Fruit fly (Drosophila melanogaster): ENCODE results near the gene CG7886.

The CG7886 gene

DNA sequence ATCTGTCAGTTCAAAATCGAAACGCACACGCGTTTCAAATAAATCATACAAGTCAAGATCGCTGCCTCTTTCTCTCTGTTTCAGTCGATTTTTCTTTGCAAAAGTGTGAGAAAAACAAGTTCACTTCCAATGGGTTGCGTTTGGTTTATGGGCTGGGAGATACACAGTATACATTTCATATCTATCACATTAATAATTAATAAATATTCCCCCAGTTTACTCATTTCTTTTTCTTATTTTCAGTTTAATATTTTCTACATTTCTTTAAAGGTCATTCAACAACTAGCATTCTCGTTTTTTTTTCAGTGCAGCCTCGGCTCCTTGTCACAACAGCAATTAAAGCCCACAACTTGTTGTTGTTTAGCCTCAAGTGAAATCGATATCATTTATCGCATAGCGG, 41.6 kb upstream of the CG7886 start (continued):
- no peak for TF ChIP-seq wek (GFP tag; optimal IDR thresholded peaks at IDR 0.05)
- TF ChIP-seq CG31441 (GFP tag; IDR thresholded peaks at IDR 0.05) = 0 out of 2 replicates have a peak, but pooled peaks have one; percentile 32
- TF ChIP-seq CG11247 (GFP tag; IDR thresholded peaks at IDR 0.05) = no peak
- no peak for TF ChIP-seq croc (GFP tag; conservative IDR thresholded peaks at IDR 0.05)
- TF ChIP-seq lola (GFP tag; optimal IDR thresholded peaks at IDR 0.05) = no peak
- no peak for TF ChIP-seq ATbp (GFP tag; optimal IDR thresholded peaks at IDR 0.05)
- no peak for TF ChIP-seq gce (GFP tag; IDR thresholded peaks at IDR 0.05)
- TF ChIP-seq Trl (optimal IDR thresholded peaks at IDR 0.05) = no peak
- no peak for TF ChIP-seq Trl (GFP tag; optimal IDR thresholded peaks at IDR 0.05)
- no peak for TF ChIP-seq CG31224 (GFP tag; IDR thresholded peaks at IDR 0.05)
- TF ChIP-seq CG17359 (tag; optimal IDR thresholded peaks at IDR 0.05) = no peak
- 0 out of 3 replicates have a peak, but pooled peaks have one; percentile 17 for TF ChIP-seq otp (GFP tag; IDR thresholded peaks at IDR 0.05)
- TF ChIP-seq usp (GFP tag; optimal IDR thresholded peaks at IDR 0.05) = no peak
- no peak for TF ChIP-seq Usf (GFP tag; optimal IDR thresholded peaks at IDR 0.05)
- no peak for TF ChIP-seq cg (GFP tag; optimal IDR thresholded peaks at IDR 0.05)
- TF ChIP-seq sug (tag; optimal IDR thresholded peaks at IDR 0.05) = no peak
- no peak for TF ChIP-seq CG13775 (GFP tag; optimal IDR thresholded peaks at IDR 0.05)
- TF ChIP-seq CG9797 (GFP tag; optimal IDR thresholded peaks at IDR 0.05) = no peak
- TF ChIP-seq CG11093 (GFP tag; IDR thresholded peaks at IDR 0.05) = no peak
- no peak for TF ChIP-seq Ada2b (GFP tag; IDR thresholded peaks at IDR 0.05)
- no peak for TF ChIP-seq CG8765 (GFP tag; IDR thresholded peaks at IDR 0.05)
- TF ChIP-seq Med (GFP tag) = peak; percentile 25
- TF ChIP-seq CG7963 (GFP tag; IDR thresholded peaks at IDR 0.05; ENCODE audit: partially characterized antibody) = no peak
- TF ChIP-seq odd (GFP tag; optimal IDR thresholded peaks at IDR 0.05) = no peak
- TF ChIP-seq Oli (tag; optimal IDR thresholded peaks at IDR 0.05) = no peak
- TF ChIP-seq ci (GFP tag; IDR thresholded peaks at IDR 0.05) = 0 out of 3 replicates have a peak, but pooled peaks have one; percentile 15
- TF ChIP-seq Camta (GFP tag; optimal IDR thresholded peaks at IDR 0.05) = no peak
- no peak for TF ChIP-seq abd-A (tag; optimal IDR thresholded peaks at IDR 0.05)
- TF ChIP-seq z (GFP tag; IDR thresholded peaks at IDR 0.05) = no peak
- TF ChIP-seq slbo (GFP tag; IDR thresholded peaks at IDR 0.05) = no peak
- no peak for TF ChIP-seq Nf-YA (GFP tag; IDR thresholded peaks at IDR 0.05)
- TF ChIP-seq exex (tag; optimal IDR thresholded peaks at IDR 0.05) = no peak
- TF ChIP-seq CG32532 (GFP tag; IDR thresholded peaks at IDR 0.05) = 0 out of 2 replicates have a peak, but pooled peaks have one; percentile 32
- no peak for TF ChIP-seq CG8388 (GFP tag; optimal IDR thresholded peaks at IDR 0.05)
- TF ChIP-seq knrl (GFP tag; IDR thresholded peaks at IDR 0.05; ENCODE audit: partially characterized antibody) = no peak
- TF ChIP-seq B-H2 (GFP tag; optimal IDR thresholded peaks at IDR 0.05) = no peak
- peak; percentile 83 for TF ChIP-seq sens (GFP tag)
- TF ChIP-seq CG4730 (GFP tag; IDR thresholded peaks at IDR 0.05) = no peak
- no peak for TF ChIP-seq tap (tag; optimal IDR thresholded peaks at IDR 0.05)
- TF ChIP-seq trem (tag; optimal IDR thresholded peaks at IDR 0.05) = no peak
- TF ChIP-seq CG13624 (GFP tag; optimal IDR thresholded peaks at IDR 0.05) = no peak
- TF ChIP-seq Hr78 (GFP tag; optimal IDR thresholded peaks at IDR 0.05) = no peak
- no peak for TF ChIP-seq E2f1 (GFP tag; IDR thresholded peaks at IDR 0.05)
- TF ChIP-seq vvl (GFP tag; IDR thresholded peaks at IDR 0.05) = 0 out of 2 replicates have a peak, but pooled peaks have one; percentile 20
- TF ChIP-seq Ptx1 (GFP tag; IDR thresholded peaks at IDR 0.05) = peak; percentile 36; the same call in 1 of the 2 replicates
- TF ChIP-seq CG9437 (GFP tag; optimal IDR thresholded peaks at IDR 0.05) = no peak
- TF ChIP-seq H15 (GFP tag; IDR thresholded peaks at IDR 0.05) = no peak
- TF ChIP-seq bsh (GFP tag; optimal IDR thresholded peaks at IDR 0.05) = no peak
- no peak for TF ChIP-seq ab (GFP tag; optimal IDR thresholded peaks at IDR 0.05)
- no peak for TF ChIP-seq CG32772 (GFP tag; IDR thresholded peaks at IDR 0.05)
- TF ChIP-seq CG12071 (GFP tag; optimal IDR thresholded peaks at IDR 0.05) = no peak
- no peak for TF ChIP-seq CG15479 (GFP tag; optimal IDR thresholded peaks at IDR 0.05)

Data from whole organism, embryonic.